Fruit fly (Drosophila melanogaster) whole organism: Measurements from ENCODE around the gene CG1738.

Experiments used
- pan ChIP-seq: fragments of >200 bp; optimal IDR thresholded peaks from 2 replicates; lab custom pipeline; 2017
- usp ChIP-seq: fragments of >200 bp; optimal IDR thresholded peaks from 2 replicates; lab custom pipeline; 2017; ENCODE audit warnings: missing biosample characterization, missing genetic modification characterization, mixed read lengths

DNA sequence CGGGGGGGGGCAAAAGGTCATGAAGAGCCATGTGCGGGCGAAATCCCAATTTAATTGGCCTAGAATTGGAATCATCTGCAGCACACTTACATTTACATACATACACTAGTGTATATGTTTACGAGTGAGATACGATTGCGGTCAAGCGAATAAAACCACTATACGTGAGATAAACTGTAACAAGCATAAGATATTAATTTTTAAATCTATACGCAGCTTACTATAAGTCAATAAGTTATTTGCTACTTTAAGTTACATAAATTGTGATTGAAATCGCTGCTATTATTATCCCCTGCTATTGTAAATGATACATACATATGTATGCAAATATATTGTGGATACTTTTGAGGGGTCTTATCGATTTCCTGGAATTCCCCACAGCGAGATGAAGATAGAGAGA lies 30.3 kb downstream of the CG1738 start:
- TF ChIP-seq pan (no peak), usp (GFP tag; lab: Kevin White, UChicago) (no peak)
